Worm (Caenorhabditis elegans): ENCODE measurements around the gene ZK177.9.

ZK177.9 gene

DNA sequence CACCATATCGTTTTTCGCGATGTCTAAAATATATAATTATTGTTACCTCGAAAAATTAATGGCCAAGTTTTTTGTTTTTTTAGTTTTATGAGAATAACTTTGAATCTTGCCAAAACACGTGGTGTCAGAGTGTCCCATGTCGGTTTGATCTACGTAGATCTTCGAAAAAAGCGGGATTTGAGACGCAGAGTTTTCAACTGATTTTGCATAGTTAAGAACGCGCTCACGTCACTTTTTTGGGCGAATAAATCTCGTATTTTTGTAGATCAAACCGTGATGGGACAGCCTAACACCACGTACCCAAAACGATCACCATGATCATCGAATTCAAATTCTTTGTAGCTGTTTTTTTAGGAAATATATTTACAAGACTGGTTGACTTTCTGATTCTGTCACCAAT lies 20.0 kb downstream of the ZK177.9 start:
- TF ChIP-seq drap-1 (GFP tag; optimal IDR thresholded peaks at IDR 0.05) (no peak), elt-1 (tag; optimal IDR thresholded peaks at IDR 0.05; ENCODE audit: borderline replicate concordance, insufficient read depth) (no peak)

DNA sequence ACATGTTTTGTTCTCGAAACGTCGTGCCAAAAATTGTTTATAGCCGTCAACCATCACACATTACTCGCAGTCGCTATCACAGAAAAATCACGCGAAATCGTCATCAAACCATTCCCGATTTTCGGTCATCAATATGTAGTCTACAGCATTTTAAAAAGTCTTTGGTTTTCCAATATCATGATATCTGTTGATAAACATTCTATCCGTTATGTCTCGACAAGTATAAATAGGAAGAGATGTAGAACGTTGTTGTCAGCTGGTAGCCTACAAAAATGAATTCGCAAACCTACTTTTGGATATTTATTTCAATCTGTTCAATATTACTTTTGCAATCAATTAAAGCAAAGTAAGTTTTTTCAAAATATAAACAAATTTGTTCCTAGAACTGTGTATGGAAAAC lies 21.2 kb downstream of the ZK177.9 start, which contains the start of gene F12A10.1:
F12A10.1 (plus strand) TSS at position 166 of the 400 bp plus-strand sequence.
- TF ChIP-seq nhr-76 (tag; optimal IDR thresholded peaks at IDR 0.05): no peak
- no peak for TF ChIP-seq ces-1 (GFP tag; optimal IDR thresholded peaks at IDR 0.05)
- TF ChIP-seq blmp-1 (tag; optimal IDR thresholded peaks at IDR 0.05): no peak
- TF ChIP-seq sptf-1 (tag; optimal IDR thresholded peaks at IDR 0.05): no peak
- no peak for TF ChIP-seq nhr-237 (tag; optimal IDR thresholded peaks at IDR 0.05)
- TF ChIP-seq pha-4 (tag; optimal IDR thresholded peaks at IDR 0.05): no peak
- no peak for TF ChIP-seq ceh-83 (GFP tag; optimal IDR thresholded peaks at IDR 0.05)
- no peak for TF ChIP-seq mep-1 (tag; optimal IDR thresholded peaks at IDR 0.05)
- no peak for TF ChIP-seq unc-62 (GFP tag; optimal IDR thresholded peaks at IDR 0.05)
- TF ChIP-seq snpc-4 (tag; optimal IDR thresholded peaks at IDR 0.05): no peak
- no peak for TF ChIP-seq lsy-2 (tag; optimal IDR thresholded peaks at IDR 0.05)
- TF ChIP-seq M03D4.4 (tag; optimal IDR thresholded peaks at IDR 0.05): no peak
- TF ChIP-seq elt-1 (tag; optimal IDR thresholded peaks at IDR 0.05; ENCODE audit: borderline replicate concordance, insufficient read depth): no peak
- no peak for TF ChIP-seq mab-5 (tag; optimal IDR thresholded peaks at IDR 0.05)
- TF ChIP-seq ceh-39 (tag; optimal IDR thresholded peaks at IDR 0.05): no peak
- no peak for TF ChIP-seq nhr-28 (tag; optimal IDR thresholded peaks at IDR 0.05)

DNA sequence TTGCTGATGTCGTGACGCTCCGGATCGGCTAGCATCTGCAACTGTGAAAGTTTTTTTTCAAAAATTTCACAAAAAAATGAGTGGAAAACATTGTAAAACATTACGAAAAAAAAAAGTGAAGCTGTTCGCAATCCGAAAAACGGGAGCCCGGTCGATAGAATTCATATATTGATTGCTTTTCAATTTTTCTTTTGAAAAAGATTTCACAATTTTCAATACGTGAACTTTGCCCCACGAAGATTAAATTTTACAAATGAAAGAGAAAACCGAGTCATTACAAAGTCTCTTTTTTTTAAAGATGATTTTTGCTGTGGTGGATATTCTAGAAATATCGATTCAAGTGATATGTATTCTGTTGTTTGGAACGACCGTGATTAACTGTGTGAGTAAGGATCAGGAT lies 23.1 kb downstream of the ZK177.9 start, which contains the start of gene F12A10.6:
F12A10.6 (minus strand) TSS at position 101 of the 400 bp plus-strand sequence.
- no peak for TF ChIP-seq lin-13 (tag; optimal IDR thresholded peaks at IDR 0.05)
- no peak for TF ChIP-seq bed-3 (GFP tag; optimal IDR thresholded peaks at IDR 0.05)
- no peak for TF ChIP-seq nhr-12 (tag; optimal IDR thresholded peaks at IDR 0.05)
- TF ChIP-seq nhr-28 (tag; optimal IDR thresholded peaks at IDR 0.05): no peak
- no peak for TF ChIP-seq mls-2 (tag; optimal IDR thresholded peaks at IDR 0.05)
- no peak for TF ChIP-seq ham-2 (GFP tag; optimal IDR thresholded peaks at IDR 0.05)
- TF ChIP-seq blmp-1 (tag; optimal IDR thresholded peaks at IDR 0.05): no peak

DNA sequence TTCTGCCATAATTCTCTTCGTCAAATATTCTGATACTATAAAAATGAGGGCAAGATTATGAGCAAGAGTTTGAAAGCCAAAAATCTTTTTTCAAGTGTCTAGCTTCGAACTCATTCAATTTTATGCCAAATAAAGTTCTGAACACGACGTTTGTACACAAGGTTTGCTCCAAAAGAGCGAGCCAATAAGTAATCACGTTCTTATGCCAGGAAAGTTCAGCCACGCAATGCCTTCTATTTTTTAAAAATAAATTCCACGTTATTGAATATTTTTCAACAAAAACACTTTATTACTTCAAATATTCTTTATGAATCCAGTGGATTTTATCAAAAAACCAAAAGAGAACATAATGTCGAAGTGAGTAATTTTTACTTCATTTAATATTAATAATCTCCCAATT lies 29.7 kb downstream of the ZK177.9 start, which contains the start of gene nep-5:
nep-5 (plus strand) TSS at position 301 of the 400 bp plus-strand sequence.
- TF ChIP-seq cnd-1 (tag; optimal IDR thresholded peaks at IDR 0.05) (no peak), mep-1 (tag; optimal IDR thresholded peaks at IDR 0.05) (no peak), bed-3 (GFP tag; optimal IDR thresholded peaks at IDR 0.05) (no peak), ceh-39 (tag; optimal IDR thresholded peaks at IDR 0.05) (no peak), ham-2 (GFP tag; optimal IDR thresholded peaks at IDR 0.05) (no peak), snpc-4 (tag; optimal IDR thresholded peaks at IDR 0.05) (no peak), mls-2 (tag; optimal IDR thresholded peaks at IDR 0.05) (no peak)

DNA sequence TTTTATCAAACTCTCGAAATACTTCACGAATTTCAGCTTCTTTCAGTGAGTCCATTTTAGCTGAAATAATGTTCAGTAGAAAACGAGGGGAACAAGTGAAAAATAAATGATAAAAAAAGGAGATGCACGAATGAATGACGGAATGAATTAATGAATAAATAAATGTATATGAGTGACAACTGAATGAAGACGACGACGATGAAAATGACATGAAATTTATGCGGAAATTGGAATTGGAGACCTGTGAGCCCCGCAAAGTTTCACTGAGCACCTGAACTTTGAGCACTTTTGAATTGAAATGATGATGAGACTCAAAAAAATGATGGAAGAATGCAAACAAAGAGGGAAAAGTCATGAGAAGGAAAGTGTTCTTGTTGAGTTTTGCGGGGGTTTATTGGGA lies 35.6 kb downstream of the ZK177.9 start, which contains the start of gene cal-8:
cal-8 (minus strand) TSS at position 60 of the 400 bp plus-strand sequence.
- no peak for TF ChIP-seq tbx-8 (GFP tag; optimal IDR thresholded peaks at IDR 0.05)
- no peak for TF ChIP-seq M03D4.4 (tag; optimal IDR thresholded peaks at IDR 0.05)
- TF ChIP-seq elt-3 (tag; optimal IDR thresholded peaks at IDR 0.05): no peak
- no peak for TF ChIP-seq mep-1 (tag; optimal IDR thresholded peaks at IDR 0.05)
- TF ChIP-seq snpc-4 (tag; optimal IDR thresholded peaks at IDR 0.05): no peak
- TF ChIP-seq nhr-28 (tag; optimal IDR thresholded peaks at IDR 0.05): no peak
- TF ChIP-seq hlh-1 (tag; optimal IDR thresholded peaks at IDR 0.05): no peak

DNA sequence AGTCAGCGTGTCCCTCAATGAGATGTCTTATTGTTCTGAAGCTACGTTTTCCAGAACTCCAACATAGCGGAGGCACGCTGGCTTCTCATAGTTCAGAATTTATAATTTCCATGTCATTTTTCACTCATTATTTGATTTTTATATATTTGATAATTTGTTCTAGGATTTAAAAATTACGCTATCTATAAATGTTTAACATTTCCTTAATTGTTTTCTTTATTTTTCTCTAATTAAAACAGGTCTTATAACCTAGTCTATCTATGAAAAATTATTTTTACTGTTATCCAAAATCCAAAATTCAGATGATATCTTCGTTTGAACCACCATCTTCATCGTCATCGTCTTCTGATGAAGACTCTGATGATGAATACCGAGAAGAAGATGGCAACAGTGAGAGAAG lies 39.2 kb downstream of the ZK177.9 start, which contains the start of gene F56D1.1:
F56D1.1 (plus strand) TSS at position 301 of the 400 bp plus-strand sequence.
- TF ChIP-seq mep-1 (tag; optimal IDR thresholded peaks at IDR 0.05) (no peak), nhr-237 (tag; optimal IDR thresholded peaks at IDR 0.05) (no peak), lin-32 (GFP tag; optimal IDR thresholded peaks at IDR 0.05) (no peak), ceh-43 (GFP tag; optimal IDR thresholded peaks at IDR 0.05) (no peak), nhr-12 (tag; optimal IDR thresholded peaks at IDR 0.05) (no peak), ceh-83 (GFP tag; optimal IDR thresholded peaks at IDR 0.05) (no peak), ceh-39 (tag; optimal IDR thresholded peaks at IDR 0.05) (no peak), drap-1 (GFP tag; optimal IDR thresholded peaks at IDR 0.05) (no peak), cnd-1 (tag; optimal IDR thresholded peaks at IDR 0.05) (no peak), snpc-4 (tag; optimal IDR thresholded peaks at IDR 0.05) (no peak), pha-4 (tag; optimal IDR thresholded peaks at IDR 0.05) (no peak), nhr-2 (tag; optimal IDR thresholded peaks at IDR 0.05) (no peak), nhr-28 (tag; optimal IDR thresholded peaks at IDR 0.05) (no peak), tbx-8 (GFP tag; optimal IDR thresholded peaks at IDR 0.05) (no peak), elt-1 (tag; optimal IDR thresholded peaks at IDR 0.05; ENCODE audit: borderline replicate concordance, insufficient read depth) (no peak), ham-2 (GFP tag; optimal IDR thresholded peaks at IDR 0.05) (no peak), flh-1 (GFP tag; optimal IDR thresholded peaks at IDR 0.05) (no peak), ztf-11 (tag; optimal IDR thresholded peaks at IDR 0.05) (no peak)

All from whole organism, mixed stage, embryonic.